Fruit fly (Drosophila melanogaster): ENCODE measurements around the gene kmr.

DNA sequence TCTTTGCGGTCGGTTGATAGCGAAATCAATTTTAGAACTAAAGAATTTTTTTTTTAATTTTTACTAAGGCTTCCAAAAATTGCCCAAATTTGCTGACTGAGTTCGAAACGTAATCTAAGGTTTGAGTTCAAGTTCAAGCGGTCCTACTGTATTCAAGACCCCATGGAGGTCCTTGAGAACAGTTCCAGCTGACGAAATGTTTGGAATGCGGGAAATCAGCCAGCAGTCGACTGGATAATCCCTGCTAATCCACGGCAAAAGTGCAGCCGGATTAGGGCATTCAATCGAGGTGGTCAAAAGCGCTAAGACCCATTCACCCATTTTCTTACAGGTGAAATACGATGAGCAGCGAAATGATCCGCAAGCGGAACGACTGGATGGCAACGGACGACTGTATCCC is 14.3 kb upstream of the kmr start, which contains the start of gene f-cup:
- no peak for TF ChIP-seq psq (optimal IDR thresholded peaks at IDR 0.05)
- no peak for TF ChIP-seq pan (optimal IDR thresholded peaks at IDR 0.05)
- no peak for TF ChIP-seq usp (GFP tag; optimal IDR thresholded peaks at IDR 0.05)
- no peak for TF ChIP-seq CG8478 (optimal IDR thresholded peaks at IDR 0.05)
